Fruit fly (Drosophila melanogaster) whole organism, embryonic: Measurements from ENCODE around the gene Nsun5.

Source experiments
- B-H2 ChIP-seq: fragments of 200-800 bp; sonication (Bioruptor generic); optimal IDR thresholded peaks from 2 replicates; lab custom pipeline; 2018; ENCODE audit warnings: missing biosample characterization, mild to moderate bottlenecking, missing genetic modification characterization
- BEAF-32 ChIP-seq: fragments of 200-800 bp; sonication (Bioruptor generic); optimal IDR thresholded peaks from 3 replicates; lab custom pipeline; 2017; ENCODE audit warnings: missing biosample characterization, missing genetic modification characterization, mild to moderate bottlenecking, moderate library complexity, missing genetic modification reagents
- Blimp-1 ChIP-seq: fragments of 200-800 bp; sonication (Bioruptor generic); optimal IDR thresholded peaks from 3 replicates; lab custom pipeline; 2018; ENCODE audit warnings: missing biosample characterization, missing genetic modification characterization, mild to moderate bottlenecking, moderate library complexity, missing genetic modification reagents
- CG11085 ChIP-seq: fragments of 200-800 bp; sonication (Bioruptor generic); IDR thresholded peaks from 2 replicates; pipeline ENCODE4 v1.3.6; 2022; ENCODE audit warnings: missing biosample characterization, missing genetic modification characterization
- CG12071 ChIP-seq: fragments of 200-800 bp; sonication (Bioruptor generic); optimal IDR thresholded peaks from 3 replicates; lab custom pipeline; 2018; ENCODE audit warnings: missing biosample characterization, mild to moderate bottlenecking, missing genetic modification characterization
- CG12299 ChIP-seq: fragments of 200-800 bp; sonication (Bioruptor generic); optimal IDR thresholded peaks from 2 replicates; lab custom pipeline; 2018; ENCODE audit warnings: missing biosample characterization, mild to moderate bottlenecking, missing genetic modification characterization
- CG1233 ChIP-seq: fragments of 200-800 bp; sonication (Bioruptor generic); optimal IDR thresholded peaks from 4 replicates; lab custom pipeline; 2018; ENCODE audit warnings: missing biosample characterization, mild to moderate bottlenecking, missing genetic modification characterization
- CG13624 ChIP-seq: fragments of 200-800 bp; sonication (Bioruptor generic); optimal IDR thresholded peaks from 2 replicates; lab custom pipeline; 2016; ENCODE audit warnings: missing biosample characterization, missing genetic modification characterization
- CG13775 ChIP-seq: fragments of 200-800 bp; sonication (Bioruptor generic); optimal IDR thresholded peaks from 3 replicates; lab custom pipeline; 2017; ENCODE audit warnings: missing biosample characterization, mild to moderate bottlenecking, missing genetic modification characterization
- CG14050 ChIP-seq: fragments of 200-800 bp; sonication (Bioruptor generic); IDR thresholded peaks from 3 replicates; pipeline ENCODE4 v1.3.6; 2022; ENCODE audit warnings: missing biosample characterization, missing genetic modification characterization
- CG15479 ChIP-seq: fragments of 200-800 bp; sonication (Bioruptor generic); optimal IDR thresholded peaks from 3 replicates; lab custom pipeline; 2019; ENCODE audit warnings: missing biosample characterization, mild to moderate bottlenecking, missing genetic modification characterization, moderate library complexity
- CG16815 ChIP-seq: fragments of 200-800 bp; sonication (Bioruptor generic); optimal IDR thresholded peaks from 3 replicates; lab custom pipeline; 2017; ENCODE audit warnings: missing biosample characterization, mild to moderate bottlenecking, missing genetic modification characterization
- CG17802 ChIP-seq: fragments of 200-800 bp; sonication (Bioruptor generic); optimal IDR thresholded peaks from 2 replicates; lab custom pipeline; 2018; ENCODE audit warnings: missing biosample characterization, mild to moderate bottlenecking, missing genetic modification characterization, moderate library complexity
- CG3163 ChIP-seq: fragments of 200-800 bp; sonication (Bioruptor generic); optimal IDR thresholded peaks from 3 replicates; lab custom pipeline; 2016; ENCODE audit warnings: missing biosample characterization, missing genetic modification characterization
- CG4328 ChIP-seq: fragments of 200-800 bp; sonication (Bioruptor generic); optimal IDR thresholded peaks from 3 replicates; lab custom pipeline; 2017; ENCODE audit warnings: missing biosample characterization, missing genetic modification reagents, missing genetic modification characterization
- CG4404 ChIP-seq: fragments of 200-800 bp; sonication (Bioruptor generic); IDR thresholded peaks from 2 replicates; pipeline ENCODE4 v1.3.6; 2022; ENCODE audit warnings: missing biosample characterization, missing genetic modification characterization
- CG5953 ChIP-seq: fragments of 200-800 bp; sonication (Bioruptor generic); IDR thresholded peaks from 2 replicates; pipeline ENCODE4 v1.3.6; 2022; ENCODE audit warnings: missing biosample characterization, missing genetic modification characterization
- CG6683 ChIP-seq: fragments of 200-800 bp; sonication (Bioruptor generic); optimal IDR thresholded peaks from 2 replicates; lab custom pipeline; 2017; ENCODE audit warnings: missing biosample characterization, mild to moderate bottlenecking, missing genetic modification characterization, missing genetic modification reagents
- CG8290 ChIP-seq, 3 experiments: fragments of 200-800 bp; sonication (Bioruptor generic); optimal IDR thresholded peaks; 2 replicates each; lab custom pipeline; 2016 to 2019; ENCODE audit warnings: missing biosample characterization in 3 of 3, missing genetic modification characterization in 3 of 3, mild to moderate bottlenecking in 2 of 3, moderate library complexity in 1 of 3
- CG9215 ChIP-seq: fragments of 200-800 bp; sonication (Bioruptor generic); IDR thresholded peaks from 2 replicates; pipeline ENCODE4 v1.3.6; 2022; ENCODE audit warnings: missing biosample characterization, missing genetic modification characterization
- CG9876 ChIP-seq: fragments of 200-800 bp; sonication (Bioruptor generic); optimal IDR thresholded peaks from 2 replicates; lab custom pipeline; 2016; ENCODE audit warnings: missing biosample characterization, missing genetic modification characterization
- CkIIα-i1 ChIP-seq: fragments of 200-800 bp; sonication (Bioruptor generic); IDR thresholded peaks from 2 replicates; pipeline ENCODE4 v1.3.6; 2022; ENCODE audit warnings: missing biosample characterization, missing genetic modification characterization
- D ChIP-seq, 2 experiments: fragments of 200-800 bp in 1 of 2; fragments of >200 bp in 1 of 2; sonication (Bioruptor generic) in 1 of 2; optimal IDR thresholded peaks; 2 replicates in 1 of 2; 3 replicates in 1 of 2; lab custom pipeline; 2017; ENCODE audit warnings: mild to moderate bottlenecking in 1 of 2, missing biosample characterization in 1 of 2, missing genetic modification characterization in 1 of 2, missing genetic modification reagents in 1 of 2
- Dip2 ChIP-seq: fragments of 200-800 bp; sonication (Bioruptor generic); IDR thresholded peaks from 2 replicates; pipeline ENCODE4 v1.3.6; 2022; ENCODE audit warnings: missing biosample characterization, missing genetic modification characterization
- Doc3 ChIP-seq: fragments of 200-800 bp; sonication (Bioruptor generic); IDR thresholded peaks from 3 replicates; pipeline ENCODE4 v1.3.6; 2022; ENCODE audit warnings: missing biosample characterization, missing genetic modification characterization; ENCODE audit not compliant: partially characterized antibody
- E2f2 ChIP-seq: fragments of 200-800 bp; sonication (Bioruptor generic); IDR thresholded peaks from 2 replicates; pipeline ENCODE4 v1.3.6; 2022; ENCODE audit warnings: missing biosample characterization, missing genetic modification characterization
- Ets97D ChIP-seq: fragments of 200-800 bp; sonication (Bioruptor generic); optimal IDR thresholded peaks from 3 replicates; lab custom pipeline; 2016; ENCODE audit warnings: missing biosample characterization, missing genetic modification characterization
- Hr39 ChIP-seq: fragments of >200 bp; optimal IDR thresholded peaks from 2 replicates; lab custom pipeline; 2017
- Meics ChIP-seq: fragments of 200-800 bp; sonication (Bioruptor generic); optimal IDR thresholded peaks from 2 replicates; lab custom pipeline; 2017; ENCODE audit warnings: missing biosample characterization, mild to moderate bottlenecking, missing genetic modification characterization
- Rfx ChIP-seq: fragments of 200-800 bp; sonication (Bioruptor generic); IDR thresholded peaks from 2 replicates; pipeline ENCODE4 v1.3.6; 2022; ENCODE audit warnings: missing biosample characterization, missing genetic modification characterization
- Sin3A ChIP-seq: fragments of >200 bp; optimal IDR thresholded peaks from 2 replicates; lab custom pipeline; 2018
- Six4 ChIP-seq: fragments of 200-800 bp; sonication (Bioruptor generic); optimal IDR thresholded peaks from 2 replicates; lab custom pipeline; 2016; ENCODE audit warnings: missing biosample characterization, missing genetic modification characterization
- ab ChIP-seq: fragments of 200-800 bp; sonication (Bioruptor generic); optimal IDR thresholded peaks from 2 replicates; lab custom pipeline; 2016; ENCODE audit warnings: missing biosample characterization, missing genetic modification characterization
- ara ChIP-seq: fragments of 200-800 bp; sonication (Bioruptor generic); IDR thresholded peaks from 2 replicates; pipeline ENCODE4 v1.3.6; 2022; ENCODE audit warnings: missing biosample characterization, missing genetic modification characterization
- br ChIP-seq: fragments of >200 bp; optimal IDR thresholded peaks from 2 replicates; lab custom pipeline; 2017
- caup ChIP-seq: fragments of 200-800 bp; sonication (Bioruptor generic); optimal IDR thresholded peaks from 3 replicates; lab custom pipeline; 2017; ENCODE audit warnings: missing biosample characterization, mild to moderate bottlenecking, missing genetic modification characterization, moderate library complexity; ENCODE audit not compliant: severe bottlenecking
- crc ChIP-seq: fragments of 200-800 bp; sonication (Bioruptor generic); optimal IDR thresholded peaks from 2 replicates; lab custom pipeline; 2016; ENCODE audit warnings: missing biosample characterization, missing genetic modification characterization
- dpn ChIP-seq, 2 experiments: fragments of 200-800 bp; sonication (Bioruptor generic); optimal IDR thresholded peaks; 3 replicates each; lab custom pipeline; 2016; ENCODE audit warnings: missing biosample characterization in 2 of 2, missing genetic modification characterization in 2 of 2
- ftz-f1 ChIP-seq: fragments of 200-800 bp; sonication (Bioruptor generic); optimal IDR thresholded peaks from 2 replicates; lab custom pipeline; 2016; ENCODE audit warnings: missing biosample characterization, missing genetic modification characterization
- gro ChIP-seq: fragments of 200-800 bp; sonication (Bioruptor generic); optimal IDR thresholded peaks from 2 replicates; lab custom pipeline; 2016; ENCODE audit warnings: missing biosample characterization, missing genetic modification characterization
- hth ChIP-seq: fragments of >200 bp; optimal IDR thresholded peaks from 2 replicates; lab custom pipeline; 2017; ENCODE audit warnings: inconsistent platforms
- lbe ChIP-seq: fragments of 200-800 bp; sonication (Bioruptor generic); optimal IDR thresholded peaks from 2 replicates; lab custom pipeline; 2016; ENCODE audit warnings: missing biosample characterization, mild to moderate bottlenecking, missing genetic modification characterization
- onecut ChIP-seq: fragments of 200-800 bp; sonication (Bioruptor generic); IDR thresholded peaks from 2 replicates; pipeline ENCODE4 v1.3.6; 2022; ENCODE audit warnings: missing biosample characterization, missing genetic modification characterization
- p53 ChIP-seq: fragments of 200-800 bp; sonication (Bioruptor generic); optimal IDR thresholded peaks from 2 replicates; lab custom pipeline; 2016; ENCODE audit warnings: missing biosample characterization, missing genetic modification characterization
- pan ChIP-seq, 4 experiments: fragments of >200 bp in 3 of 4; fragments of 200-800 bp in 1 of 4; sonication (Bioruptor generic) in 1 of 4; optimal IDR thresholded peaks in 3 of 4; IDR thresholded peaks in 1 of 4; 2 replicates each; pipeline versions ENCODE4 v1.3.6 to Lab custom; 2017 to 2022; ENCODE audit warnings: missing biosample characterization in 2 of 4, missing genetic modification characterization in 2 of 4, mixed read lengths in 1 of 4
- psq ChIP-seq: fragments of 200-800 bp; sonication (Bioruptor generic); optimal IDR thresholded peaks from 2 replicates; lab custom pipeline; 2017; ENCODE audit warnings: missing biosample characterization, missing genetic modification characterization
- sd ChIP-seq: fragments of 200-800 bp; sonication (Bioruptor generic); optimal IDR thresholded peaks from 3 replicates; lab custom pipeline; 2018; ENCODE audit warnings: missing biosample characterization, mild to moderate bottlenecking, missing genetic modification characterization, moderate library complexity
- sens ChIP-seq: fragments of 200-800 bp; sonication (Bioruptor generic); peaks from one replicate; lab custom pipeline; 2016; ENCODE audit warnings: missing biosample characterization, missing genetic modification characterization
- stc ChIP-seq: fragments of 200-800 bp; sonication (Bioruptor generic); IDR thresholded peaks from 2 replicates; pipeline ENCODE4 v1.3.6; 2022; ENCODE audit warnings: missing biosample characterization, missing genetic modification characterization
- tgo ChIP-seq: fragments of 200-800 bp; sonication (Bioruptor generic); IDR thresholded peaks from 3 replicates; pipeline ENCODE4 v1.3.6; 2022; ENCODE audit warnings: missing biosample characterization, missing genetic modification characterization
- trh ChIP-seq: fragments of 200-800 bp; sonication (Bioruptor generic); optimal IDR thresholded peaks from 2 replicates; lab custom pipeline; 2016; ENCODE audit warnings: missing biosample characterization, missing genetic modification characterization

Gene Nsun5

dm6 chr3R:19153502-19153983 is 8.6 kb downstream of the Nsun5 start, which contains the start of gene CG5835 (continued):
- TF ChIP-seq gro (GFP tag; lab: Kevin White, UChicago) (no peak), CG17802 (tag; lab: Kevin White, UChicago) (no peak), Rfx (GFP tag; lab: Robert Waterston, UW) (no peak; the same call in none of the 2 replicates), CG13624 (GFP tag; lab: Kevin White, UChicago) (no peak), Doc3 (GFP tag; lab: Robert Waterston, UW) (no peak), CG9876 (no peak), sd (tag; lab: Kevin White, UChicago) (peak; percentile 53), CG15479 (no peak), br (lab: Kevin White, UChicago) (no peak), Hr39 (lab: Kevin White, UChicago) (no peak), onecut (GFP tag; lab: Robert Waterston, UW) (no peak), Ets97D (GFP tag; lab: Kevin White, UChicago) (no peak), CG4328 (GFP tag; lab: Kevin White, UChicago) (no peak), Meics (peak; percentile 40), ara (no peak), crc (GFP tag; lab: Kevin White, UChicago) (no peak), CG11085 (GFP tag; lab: Robert Waterston, UW) (0 out of 2 replicates have a peak, but pooled peaks have one; percentile 23), p53 (no peak), CG5953 (no peak), Six4 (GFP tag; lab: Kevin White, UChicago) (no peak), Blimp-1 (GFP tag; lab: Kevin White, UChicago) (no peak), B-H2 (GFP tag; lab: Kevin White, UChicago) (peak; percentile 12), CG3163 (GFP tag; lab: Kevin White, UChicago) (no peak), ab (GFP tag; lab: Kevin White, UChicago) (no peak), hth (lab: Kevin White, UChicago) (no peak), CG4404 (GFP tag; lab: Robert Waterston, UW) (no peak), CG9215 (GFP tag; lab: Robert Waterston, UW) (no peak), pan (optimal IDR thresholded peaks at IDR 0.05; lab: Kevin White, UChicago) (no peak), pan (GFP tag; optimal IDR thresholded peaks at IDR 0.05 in 1 of 2, IDR thresholded peaks at IDR 0.05 in 1 of 2) (no peak), BEAF-32 (GFP tag; lab: Kevin White, UChicago) (peak; percentile 7), tgo (GFP tag; lab: Robert Waterston, UW) (no peak), dpn (GFP tag; optimal IDR thresholded peaks at IDR 0.05; lab: Kevin White, UChicago) (no peak), stc (GFP tag; lab: Robert Waterston, UW) (no peak), psq (GFP tag; lab: Kevin White, UChicago) (no peak), trh (GFP tag; lab: Kevin White, UChicago) (no peak), CG16815 (GFP tag; lab: Kevin White, UChicago) (no peak), CG14050 (GFP tag; lab: Robert Waterston, UW) (no peak), CkIIα-i1 (GFP tag; lab: Robert Waterston, UW) (no peak), CG12299 (peak; percentile 28), CG1233 (no peak), Sin3A (no peak), CG8290 (GFP tag; optimal IDR thresholded peaks at IDR 0.05; lab: Kevin White, UChicago) (no peak), CG8290 (tag; optimal IDR thresholded peaks at IDR 0.05; lab: Kevin White, UChicago) (peak in 1 of 2 experiments; percentile 75), Dip2 (GFP tag; lab: Robert Waterston, UW) (no peak), E2f2 (GFP tag; lab: Robert Waterston, UW) (no peak), CG13775 (GFP tag; lab: Kevin White, UChicago) (no peak), sens (peak; percentile 16), lbe (GFP tag; lab: Kevin White, UChicago) (no peak), caup (GFP tag; lab: Kevin White, UChicago) (peak; percentile 26), D (optimal IDR thresholded peaks at IDR 0.05; lab: Kevin White, UChicago) (no peak), D (GFP tag; optimal IDR thresholded peaks at IDR 0.05; lab: Kevin White, UChicago) (no peak), ftz-f1 (peak; percentile 8), CG12071 (GFP tag; lab: Kevin White, UChicago) (peak; percentile 20), CG6683 (no peak)
